Fruit fly (Drosophila melanogaster): ENCODE data around the gene Osi1.

The Osi1 gene

dm6 chr3R:6182511-6182910 lies 9.2 kb downstream of the Osi1 start:
- TF ChIP-seq peb (GFP tag; IDR thresholded peaks at IDR 0.05), result no peak
- TF ChIP-seq Oaz (GFP tag; IDR thresholded peaks at IDR 0.05), result no peak
- TF ChIP-seq Hr39 (optimal IDR thresholded peaks at IDR 0.05), result no peak
- TF ChIP-seq pho (GFP tag; optimal IDR thresholded peaks at IDR 0.05), result no peak
- no peak for TF ChIP-seq z (GFP tag; IDR thresholded peaks at IDR 0.05)
- no peak for TF ChIP-seq E2f2 (GFP tag; IDR thresholded peaks at IDR 0.05)
- TF ChIP-seq Vsx1 (GFP tag; optimal IDR thresholded peaks at IDR 0.05), result peak; percentile 35
- peak; percentile 1 for TF ChIP-seq kni (GFP tag; optimal IDR thresholded peaks at IDR 0.05)
- TF ChIP-seq CG10654 (GFP tag; optimal IDR thresholded peaks at IDR 0.05), result no peak
- no peak for TF ChIP-seq HmgD (GFP tag; optimal IDR thresholded peaks at IDR 0.05)
- TF ChIP-seq CG33557 (GFP tag; optimal IDR thresholded peaks at IDR 0.05), result no peak
- TF ChIP-seq jumu (GFP tag; optimal IDR thresholded peaks at IDR 0.05), result no peak
- TF ChIP-seq HLH4C (GFP tag; IDR thresholded peaks at IDR 0.05; ENCODE audit: partially characterized antibody), result no peak
- TF ChIP-seq CG3407 (GFP tag; optimal IDR thresholded peaks at IDR 0.05), result peak; percentile 52
- 0 out of 3 replicates have a peak, but pooled peaks have one; percentile 36 for TF ChIP-seq otp (GFP tag; IDR thresholded peaks at IDR 0.05)
- TF ChIP-seq Nf-YA (GFP tag; IDR thresholded peaks at IDR 0.05), result no peak
- no peak for TF ChIP-seq Dll (GFP tag; IDR thresholded peaks at IDR 0.05; ENCODE audit: partially characterized antibody)
- TF ChIP-seq MTF-1 (GFP tag; optimal IDR thresholded peaks at IDR 0.05; ENCODE audit: borderline replicate concordance), result peak; percentile 50
- no peak for TF ChIP-seq fu2 (GFP tag; optimal IDR thresholded peaks at IDR 0.05)
- TF ChIP-seq CG10147 (GFP tag; optimal IDR thresholded peaks at IDR 0.05), result no peak
- no peak for TF ChIP-seq exex (tag; optimal IDR thresholded peaks at IDR 0.05)
- no peak for TF ChIP-seq CG6254 (GFP tag; optimal IDR thresholded peaks at IDR 0.05)
- TF ChIP-seq HLH3B (GFP tag; IDR thresholded peaks at IDR 0.05), result no peak
- no peak for TF ChIP-seq Oli (tag; optimal IDR thresholded peaks at IDR 0.05)
- TF ChIP-seq dan (GFP tag; IDR thresholded peaks at IDR 0.05), result no peak
- TF ChIP-seq CG6654 (GFP tag; optimal IDR thresholded peaks at IDR 0.05), result no peak
- no peak for TF ChIP-seq CG4424 (GFP tag; optimal IDR thresholded peaks at IDR 0.05)
- TF ChIP-seq cg (GFP tag; optimal IDR thresholded peaks at IDR 0.05), result no peak
- TF ChIP-seq hkb (optimal IDR thresholded peaks at IDR 0.05), result no peak
- TF ChIP-seq hkb (GFP tag; IDR thresholded peaks at IDR 0.05), result no peak
- TF ChIP-seq ftz-f1 (GFP tag; optimal IDR thresholded peaks at IDR 0.05), result no peak
- TF ChIP-seq CG13894 (tag; optimal IDR thresholded peaks at IDR 0.05), result no peak
- TF ChIP-seq repo (GFP tag; optimal IDR thresholded peaks at IDR 0.05), result no peak
- no peak for TF ChIP-seq gsb-n (tag; optimal IDR thresholded peaks at IDR 0.05)
- no peak for TF ChIP-seq CG30431 (GFP tag; optimal IDR thresholded peaks at IDR 0.05)
- TF ChIP-seq CG11723 (GFP tag; optimal IDR thresholded peaks at IDR 0.05), result no peak
- peak; percentile 11 for TF ChIP-seq CoRest (tag; optimal IDR thresholded peaks at IDR 0.05)
- TF ChIP-seq gem (tag; optimal IDR thresholded peaks at IDR 0.05), result peak; percentile 47
- TF ChIP-seq CG17568 (GFP tag; optimal IDR thresholded peaks at IDR 0.05), result no peak
- TF ChIP-seq CG30403 (GFP tag; optimal IDR thresholded peaks at IDR 0.05), result no peak
- TF ChIP-seq ara (GFP tag; IDR thresholded peaks at IDR 0.05), result peak; percentile 47; the same call in 1 of the 2 replicates
- no peak for TF ChIP-seq zen2 (GFP tag; IDR thresholded peaks at IDR 0.05; ENCODE audit: partially characterized antibody)
- no peak for TF ChIP-seq lilli (GFP tag; optimal IDR thresholded peaks at IDR 0.05)
- no peak for TF ChIP-seq danr (GFP tag; IDR thresholded peaks at IDR 0.05)
- no peak for TF ChIP-seq ems (GFP tag; optimal IDR thresholded peaks at IDR 0.05)
- TF ChIP-seq CG14014 (GFP tag; IDR thresholded peaks at IDR 0.05), result peak; percentile 46; the same call in 1 of the 2 replicates
- TF ChIP-seq Bdp1 (GFP tag; optimal IDR thresholded peaks at IDR 0.05), result no peak
- TF ChIP-seq Trl (optimal IDR thresholded peaks at IDR 0.05), result no peak
- TF ChIP-seq Trl (GFP tag; optimal IDR thresholded peaks at IDR 0.05), result no peak
- no peak for TF ChIP-seq CG34422 (GFP tag; IDR thresholded peaks at IDR 0.05)
- no peak for TF ChIP-seq crol (GFP tag; IDR thresholded peaks at IDR 0.05)
- TF ChIP-seq CG17802 (tag; optimal IDR thresholded peaks at IDR 0.05), result no peak
- no peak for TF ChIP-seq emc (GFP tag; optimal IDR thresholded peaks at IDR 0.05)
